Fruit fly (Drosophila melanogaster) S2 (cell line): ENCODE results near the gene MED22.

ENCODE experiments used
- CG8478 ChIP-seq: fragments of >200 bp; optimal IDR thresholded peaks from 2 replicates; lab custom pipeline; 2018
- CTCF ChIP-seq, 2 experiments: fragments of >200 bp; optimal IDR thresholded peaks; 2 replicates each; lab custom pipeline; 2018

DNA sequence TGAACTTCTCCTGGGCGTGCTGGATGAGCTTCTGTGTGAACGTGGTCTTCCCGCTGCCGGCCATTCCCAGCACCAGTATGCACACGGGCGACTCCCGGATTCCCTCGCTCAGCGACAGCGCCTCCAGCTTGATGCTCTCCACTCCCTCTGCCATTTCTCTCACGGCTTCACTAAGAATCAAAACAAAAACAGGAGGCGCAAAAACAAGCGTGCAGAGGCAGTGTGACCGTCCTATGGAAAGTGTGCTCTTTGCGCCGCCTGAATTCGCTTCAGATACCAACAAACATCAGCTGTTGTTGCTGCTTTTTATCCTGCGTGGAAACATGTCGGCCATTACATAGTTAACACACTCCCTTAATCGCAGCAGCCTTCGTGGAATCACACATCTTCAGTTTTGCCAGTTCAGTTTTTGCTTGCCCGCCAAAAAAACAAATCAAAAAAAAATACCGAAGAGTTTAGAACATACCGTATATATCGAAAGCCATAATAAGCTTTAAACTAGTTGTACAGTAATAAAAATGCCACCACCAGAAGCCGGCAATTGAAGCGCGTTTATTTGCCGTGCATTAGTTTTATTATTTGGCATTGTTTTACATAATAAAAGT, 12.7 kb downstream of the MED22 start, which contains the start of the genes CG3704 and mus81:
- no peak for TF ChIP-seq CTCF (optimal IDR thresholded peaks at IDR 0.05; lab: Kevin White, UChicago)
- no peak for TF ChIP-seq CG8478 (lab: Kevin White, UChicago)
